Fruit fly (Drosophila melanogaster): ENCODE measurements around the gene tth.
A peak's percentile ranks its signal among the peaks of the same experiment; 100 is the strongest.

The tth gene

DNA sequence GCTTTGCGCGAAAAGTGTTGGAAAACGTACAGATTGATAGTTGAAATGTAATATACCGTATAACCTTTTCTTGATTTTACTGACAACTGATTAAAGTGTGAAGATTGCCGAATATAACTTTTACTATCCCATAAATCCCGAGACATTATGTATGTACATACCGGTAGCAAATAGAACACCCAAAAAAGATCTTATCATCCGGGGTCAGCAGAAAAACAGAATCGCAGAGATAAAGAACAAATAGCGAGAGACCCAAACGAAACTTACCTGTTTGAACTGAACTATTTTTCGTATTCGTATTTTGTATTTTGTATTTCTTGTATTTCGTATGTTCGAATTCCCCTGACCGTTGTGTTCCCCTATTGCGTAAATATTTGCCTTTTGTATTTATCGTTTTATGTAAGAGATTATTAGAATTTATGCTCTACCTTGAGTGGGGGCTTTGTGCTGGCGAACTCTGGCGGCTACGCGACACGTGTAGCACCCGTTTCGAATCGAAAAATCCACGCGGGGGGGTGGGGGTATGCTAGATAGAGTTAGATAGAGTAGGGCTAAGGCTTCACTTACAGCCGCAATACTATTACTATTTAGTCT lies 17.0 kb upstream of the tth start:
- no peak for TF ChIP-seq noc (tag; optimal IDR thresholded peaks at IDR 0.05)

DNA sequence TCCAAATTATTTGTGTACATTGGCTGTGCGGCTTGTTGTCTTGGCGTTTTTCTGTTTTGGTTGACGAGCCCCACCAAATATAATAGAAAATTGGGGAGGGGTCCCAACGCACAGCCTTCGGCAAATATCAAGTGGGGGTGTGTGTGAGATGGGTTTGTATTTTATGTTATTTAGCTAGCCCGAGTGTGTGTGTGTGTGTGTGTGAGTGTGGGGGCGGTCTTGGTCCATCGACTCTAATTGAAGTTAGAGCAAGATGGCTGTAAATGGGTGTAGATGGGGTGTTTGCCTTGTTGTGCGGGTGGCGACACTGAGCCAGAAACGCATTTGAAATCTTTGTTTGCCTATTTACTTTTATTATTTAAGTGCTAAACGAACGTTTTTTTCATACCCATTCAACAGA lies 16.2 kb upstream of the tth start:
- peak; percentile 12 for TF ChIP-seq noc (tag; optimal IDR thresholded peaks at IDR 0.05)

- TF ChIP-seq noc (tag; optimal IDR thresholded peaks at IDR 0.05): no peak
Measured at dm6 chrX:13630290-13630900, 14.0 kb upstream of the tth start.

DNA sequence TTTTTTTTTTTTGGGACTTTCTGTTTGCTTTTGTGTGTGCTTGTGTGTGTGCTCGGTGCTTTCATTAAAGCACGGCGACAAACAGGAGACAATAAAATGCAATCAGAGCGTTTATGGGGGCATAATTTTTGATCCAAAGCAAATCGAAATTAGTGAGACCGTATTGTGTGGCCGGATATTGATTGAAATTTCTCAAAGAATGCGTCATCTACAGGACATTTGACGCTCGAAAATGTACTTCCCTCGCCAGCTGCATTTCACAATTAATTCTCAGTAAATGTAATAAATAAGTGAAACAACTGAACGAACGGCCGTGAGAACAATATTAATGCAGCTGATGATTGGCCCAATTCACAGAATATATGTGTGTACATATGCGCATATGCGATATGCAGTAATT lies 13.0 kb upstream of the tth start:
- no peak for TF ChIP-seq noc (tag; optimal IDR thresholded peaks at IDR 0.05)

dm6 chrX:13627855-13628254 lies 11.5 kb upstream of the tth start:
- TF ChIP-seq noc (tag; optimal IDR thresholded peaks at IDR 0.05): no peak

DNA sequence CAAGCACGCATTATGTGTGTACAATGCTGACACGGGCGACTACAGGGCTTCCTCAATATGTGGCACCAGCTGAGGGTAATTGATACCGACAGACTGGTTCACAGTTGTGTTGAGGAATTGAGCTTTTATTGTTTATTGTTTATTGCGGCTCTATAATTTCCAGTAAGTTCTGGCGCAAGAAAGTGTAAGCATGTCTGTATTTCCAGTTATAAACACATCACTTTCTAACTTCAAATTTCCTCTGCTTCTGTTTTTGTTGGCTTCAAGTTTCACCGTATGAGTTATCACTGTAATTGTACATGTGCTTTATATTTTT lies 10.2 kb upstream of the tth start:
- TF ChIP-seq noc (tag; optimal IDR thresholded peaks at IDR 0.05): peak; percentile 71

dm6 chrX:13625888-13626578 lies 9.6 kb upstream of the tth start:
- TF ChIP-seq noc (tag; optimal IDR thresholded peaks at IDR 0.05): no peak

- TF ChIP-seq noc (tag; optimal IDR thresholded peaks at IDR 0.05): no peak
Measured at dm6 chrX:13625080-13625723, 8.8 kb upstream of the tth start.

- TF ChIP-seq noc (tag; optimal IDR thresholded peaks at IDR 0.05): no peak
Measured at dm6 chrX:13624334-13625079, 8.1 kb upstream of the tth start, which contains the start of the genes CG2691 and NFAT. TSS of gene CG2691 (minus strand) at chrX:13624408. TSS of gene NFAT (plus strand) at chrX:13624745.

DNA sequence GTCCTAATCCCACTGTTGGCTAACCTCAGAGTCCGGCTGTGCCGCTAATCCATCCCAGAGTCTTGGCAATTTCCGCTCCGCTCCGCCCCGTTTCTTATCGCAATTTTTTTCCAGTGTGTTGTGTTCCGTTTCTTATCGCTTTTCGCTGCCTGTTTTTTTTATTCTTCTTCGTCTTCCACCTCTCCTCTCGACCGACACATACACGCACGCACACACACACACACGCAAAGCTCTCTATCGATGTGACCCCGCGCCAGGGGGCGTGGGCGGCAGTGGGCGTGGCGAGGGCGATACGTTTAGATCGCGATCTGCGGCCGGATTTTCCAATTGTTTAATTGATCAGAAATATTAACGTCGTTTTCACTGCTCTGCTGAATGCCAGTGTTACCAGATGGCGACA lies 394 bp downstream of the tth start:
- peak; percentile 4 for TF ChIP-seq noc (tag; optimal IDR thresholded peaks at IDR 0.05)

dm6 chrX:13611884-13612283 lies 4.5 kb downstream of the tth start, which contains the start of the genes Ndc80 and BthD:
TSS of gene Ndc80 (minus strand) at chrX:13612062.
TSS of gene BthD (plus strand) at chrX:13612131.
- no peak for TF ChIP-seq noc (tag; optimal IDR thresholded peaks at IDR 0.05)

- TF ChIP-seq noc (tag; optimal IDR thresholded peaks at IDR 0.05): no peak
Measured at dm6 chrX:13605942-13606491, 10.4 kb downstream of the tth start.

DNA sequence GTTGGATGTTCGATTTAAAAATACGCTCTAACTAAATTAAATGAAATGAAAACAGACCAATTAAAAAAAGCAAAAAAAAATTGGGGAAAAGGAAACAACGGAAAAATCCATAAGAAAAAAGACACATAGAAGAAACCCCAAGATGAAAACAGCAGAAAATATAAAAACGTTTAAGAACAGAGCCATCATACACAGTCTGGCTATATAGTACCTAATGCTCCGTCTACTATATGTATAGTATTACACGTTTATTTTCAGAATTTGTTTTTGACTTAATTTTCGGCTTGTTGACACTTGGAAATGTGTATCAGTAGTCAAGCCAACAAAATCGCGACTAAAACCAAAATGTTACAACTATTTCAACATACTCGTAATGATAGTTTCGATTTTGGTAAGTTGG lies 11.0 kb downstream of the tth start, which contains the start of gene CG11178:
CG11178 (plus strand) TSS at position 301 of the 400 bp plus-strand sequence.
- TF ChIP-seq noc (tag; optimal IDR thresholded peaks at IDR 0.05): no peak

DNA sequence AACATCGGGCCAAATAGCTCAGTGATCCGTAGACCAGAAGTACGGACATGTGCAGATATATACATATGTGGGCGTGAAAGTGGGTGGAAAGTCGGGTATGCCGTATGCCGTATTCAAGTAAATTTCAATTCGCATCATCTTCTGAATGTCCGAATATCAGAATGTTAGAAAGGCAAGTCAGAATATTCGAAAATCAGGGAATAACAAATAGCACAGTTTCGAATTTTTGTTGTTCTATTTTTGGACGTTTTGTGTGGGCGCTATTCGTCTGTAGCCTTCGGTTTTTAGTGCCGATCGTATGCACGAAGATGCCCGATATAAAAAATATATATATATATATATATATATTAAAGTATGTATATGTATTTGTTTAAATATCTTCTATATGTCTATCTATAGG lies 11.9 kb downstream of the tth start:
- no peak for TF ChIP-seq noc (tag; optimal IDR thresholded peaks at IDR 0.05)

dm6 chrX:13602071-13602858 lies 14.1 kb downstream of the tth start, which contains the start of gene up:
TSS of gene up (minus strand) at chrX:13602578.
- TF ChIP-seq noc (tag; optimal IDR thresholded peaks at IDR 0.05): no peak
